Worm (Caenorhabditis elegans) whole organism, midembryonic: ENCODE measurements around the gene C17G10.1.
"Not testable (repeated sequence)": the region's sequence is repeated elsewhere in the genome, so short reads cannot be mapped to it uniquely, and the experiment has no call there.

Source experiments
- T22C8.4 ChIP-seq: fragments of 200-800 bp; sonication (Bioruptor generic); IDR thresholded peaks from 2 replicates; pipeline ENCODE4 v1.3.6; 2022; ENCODE audit warnings: missing genetic modification characterization, missing compliant biosample characterization
- cog-1 ChIP-seq: sonication (generic microtip); optimal IDR thresholded peaks from 2 replicates; lab custom pipeline; 2016; ENCODE audit warnings: missing genetic modification characterization, missing compliant biosample characterization
- flt-1 ChIP-seq: fragments of 200-800 bp; sonication (Bioruptor generic); IDR thresholded peaks from 2 replicates; pipeline ENCODE4 v1.3.6; 2022; ENCODE audit warnings: missing genetic modification characterization, missing compliant biosample characterization
- klf-2 ChIP-seq: fragments of 200-800 bp; sonication (Bioruptor generic); conservative IDR thresholded peaks from 2 replicates; pipeline ENCODE4 v1.3.6; 2022; ENCODE audit warnings: missing genetic modification reagents, missing genetic modification characterization, missing compliant biosample characterization
- med-1 ChIP-seq: sonication (generic microtip); optimal IDR thresholded peaks from 2 replicates; lab custom pipeline; 2017; ENCODE audit warnings: missing genetic modification characterization, mild to moderate bottlenecking, missing compliant biosample characterization, antibody characterized with exemption, missing genetic modification reagents; ENCODE audit not compliant: insufficient read depth
- ref-1 ChIP-seq: fragments of 200-800 bp; sonication (Bioruptor generic); conservative IDR thresholded peaks from 2 replicates; pipeline ENCODE4 v1.3.6; 2022; ENCODE audit warnings: missing genetic modification reagents, missing genetic modification characterization, missing compliant biosample characterization
- tab-1 ChIP-seq: fragments of 200-800 bp; sonication (Bioruptor generic); IDR thresholded peaks from 2 replicates; pipeline ENCODE4 v1.3.6; 2022; ENCODE audit warnings: missing genetic modification characterization, missing compliant biosample characterization
- ztf-23 ChIP-seq: fragments of 200-800 bp; sonication (Bioruptor generic); IDR thresholded peaks from 2 replicates; pipeline ENCODE4 v1.3.6; 2022; ENCODE audit warnings: missing genetic modification reagents, missing genetic modification characterization, missing compliant biosample characterization
- ztf-29 ChIP-seq: fragments of 200-800 bp; sonication (Bioruptor generic); IDR thresholded peaks from 2 replicates; pipeline ENCODE4 v1.3.6; 2022; ENCODE audit warnings: missing genetic modification reagents, missing genetic modification characterization, missing compliant biosample characterization

The C17G10.1 gene

DNA sequence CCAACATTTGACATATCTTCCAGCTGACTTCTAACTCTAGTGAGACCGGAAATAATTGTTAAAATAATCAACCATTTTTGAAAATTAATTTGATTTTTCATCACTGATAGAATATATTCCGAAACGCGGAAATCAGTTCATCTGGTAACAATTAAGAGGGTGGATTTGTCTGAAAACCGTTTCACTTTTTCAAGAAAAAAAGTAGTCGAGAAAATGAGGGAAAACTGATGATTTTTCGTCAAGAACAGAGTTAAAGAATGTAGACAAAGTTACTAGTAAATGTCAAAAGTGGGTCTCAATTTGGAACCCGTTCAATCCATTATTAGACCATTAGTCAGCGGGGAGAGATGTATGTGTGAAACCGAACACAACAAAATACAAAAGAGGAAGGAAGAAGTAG lies 6.8 kb downstream of the C17G10.1 start, which contains the start of gene C17G10.6:
C17G10.6 (minus strand) TSS at position 101 of the 400 bp plus-strand sequence.
- no peak for TF ChIP-seq T22C8.4 (GFP tag; lab: Robert Waterston, UW)
- no peak for TF ChIP-seq ztf-29 (GFP tag; lab: Robert Waterston, UW)
- no peak for TF ChIP-seq cog-1
- TF ChIP-seq flt-1 (GFP tag; lab: Robert Waterston, UW), result no peak
- no peak for TF ChIP-seq klf-2
- TF ChIP-seq ztf-23, result no peak
- TF ChIP-seq ref-1 (GFP tag; lab: Robert Waterston, UW), result no peak

DNA sequence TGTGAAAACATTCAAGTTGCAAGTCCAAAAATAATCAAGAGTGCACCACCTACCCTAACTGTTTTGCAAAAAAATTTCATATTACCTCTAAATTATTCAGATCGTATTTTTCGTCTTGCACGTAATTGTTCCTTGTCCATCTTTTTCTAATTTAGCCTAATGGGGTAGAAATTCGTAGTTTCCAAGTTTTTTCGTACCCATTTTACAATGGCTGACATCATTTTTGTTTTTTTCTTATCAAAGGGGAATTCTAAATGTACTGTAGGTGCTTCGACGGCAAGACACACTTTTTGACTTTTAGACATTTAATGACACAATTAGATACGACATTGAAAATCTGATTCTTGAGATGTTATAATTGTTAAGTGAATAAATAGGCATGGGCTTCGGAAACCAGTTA lies 8.1 kb downstream of the C17G10.1 start:
- no peak for TF ChIP-seq klf-2
- TF ChIP-seq med-1, result no peak
- TF ChIP-seq T22C8.4 (GFP tag; lab: Robert Waterston, UW), result no peak
- TF ChIP-seq ref-1 (GFP tag; lab: Robert Waterston, UW), result no peak

DNA sequence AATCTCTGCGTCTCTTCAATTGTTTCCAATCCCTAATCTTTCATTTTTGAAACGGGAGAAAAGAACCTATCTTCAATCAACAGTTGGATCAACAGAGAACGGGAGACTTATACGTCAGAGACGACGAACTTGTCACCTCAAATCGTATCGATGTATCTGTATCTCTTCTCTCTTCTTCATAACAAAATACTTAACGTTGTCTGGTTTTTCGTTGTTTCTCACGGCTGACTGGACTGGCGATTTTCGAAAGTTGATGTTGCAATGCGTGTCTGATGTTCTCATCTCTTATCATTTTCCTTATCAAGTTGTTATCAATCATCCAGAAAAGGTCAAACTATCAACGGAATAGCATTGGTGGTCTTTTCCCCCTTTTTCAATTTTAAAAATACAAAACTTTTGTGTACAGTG lies 9.2 kb downstream of the C17G10.1 start:
- TF ChIP-seq ref-1 (GFP tag; lab: Robert Waterston, UW) (no peak), flt-1 (GFP tag; lab: Robert Waterston, UW) (no peak), ztf-29 (GFP tag; lab: Robert Waterston, UW) (no peak), med-1 (no peak)

DNA sequence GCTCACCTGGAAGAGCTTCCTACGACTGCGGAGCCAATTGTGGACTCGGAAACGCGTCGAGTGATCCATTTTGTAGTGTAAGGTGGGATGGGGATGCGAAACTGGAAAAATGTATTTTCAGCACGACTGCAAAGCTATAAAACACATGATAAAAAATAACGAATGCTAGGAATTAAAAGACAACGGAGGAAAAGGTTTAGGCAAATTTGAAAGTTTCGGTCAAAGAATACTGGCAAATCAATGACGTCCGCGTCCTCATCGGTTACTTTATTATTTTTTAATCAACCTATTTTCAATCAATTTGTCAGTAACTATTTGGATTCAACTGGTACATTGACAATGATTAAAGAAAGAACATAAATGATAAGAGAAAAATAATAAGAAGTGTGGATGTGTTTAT lies 11.4 kb downstream of the C17G10.1 start, which contains the start of gene C17G10.7:
C17G10.7 (minus strand) TSS at position 101 of the 400 bp plus-strand sequence.
- TF ChIP-seq klf-2 (no peak), tab-1 (no peak), flt-1 (GFP tag; lab: Robert Waterston, UW) (no peak), ref-1 (GFP tag; lab: Robert Waterston, UW) (no peak), T22C8.4 (GFP tag; lab: Robert Waterston, UW) (no peak), ztf-23 (no peak), med-1 (no peak), ztf-29 (GFP tag; lab: Robert Waterston, UW) (no peak)

DNA sequence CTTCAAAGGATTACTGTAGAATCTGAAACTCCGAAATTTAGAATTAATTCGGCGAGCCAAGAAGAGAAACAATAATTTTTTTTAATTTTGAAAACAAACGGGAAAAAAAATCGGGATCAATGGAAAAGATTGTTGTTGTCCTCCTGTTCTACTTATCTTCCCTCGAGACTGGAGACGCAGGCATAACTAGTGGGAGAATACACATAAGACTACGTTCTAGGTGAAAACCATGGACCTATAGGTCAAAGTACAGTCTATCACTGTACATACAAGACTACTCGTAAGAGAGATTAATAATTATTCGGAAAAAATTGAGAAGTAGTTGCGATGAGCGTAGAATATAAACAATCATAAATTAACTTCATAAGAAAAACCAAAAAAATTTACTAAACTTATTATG lies 23.0 kb downstream of the C17G10.1 start, which contains the start of gene dhs-6:
dhs-6 (minus strand) TSS at position 22 of the 400 bp plus-strand sequence.
- TF ChIP-seq med-1 (no peak), T22C8.4 (GFP tag; lab: Robert Waterston, UW) (no peak), ref-1 (GFP tag; lab: Robert Waterston, UW) (no peak), tab-1 (no peak), cog-1 (no peak), ztf-29 (GFP tag; lab: Robert Waterston, UW) (no peak), klf-2 (no peak), ztf-23 (no peak), flt-1 (GFP tag; lab: Robert Waterston, UW) (no peak)

DNA sequence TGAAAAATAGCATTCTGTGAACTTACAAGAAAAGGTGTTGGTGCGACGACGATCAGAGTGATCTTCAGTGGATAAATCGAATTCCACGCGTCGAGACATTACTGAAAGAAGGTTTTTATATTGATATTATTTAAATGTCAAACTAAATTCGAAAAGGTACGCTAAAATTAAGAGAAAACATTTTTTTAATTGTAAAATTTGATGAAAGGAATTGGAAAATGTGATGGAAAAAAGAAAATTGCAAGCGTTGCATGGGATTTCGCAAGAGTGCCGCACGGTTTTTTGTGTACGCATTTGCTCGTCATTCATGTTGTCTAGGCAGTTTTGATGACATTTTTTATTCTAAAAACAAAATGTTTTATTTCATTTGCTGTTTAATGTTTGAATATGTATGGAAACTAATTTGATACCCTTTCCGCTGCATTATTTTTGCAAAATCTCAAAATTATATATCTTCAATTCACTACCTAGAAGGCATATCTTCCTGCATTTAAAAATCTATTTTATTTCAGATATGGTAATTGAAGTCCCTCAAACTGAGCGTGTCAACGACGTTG lies 26.1 kb downstream of the C17G10.1 start, which contains the start of the genes eif-3.L and npl-4.2:
eif-3.L (minus strand) TSS at position 101 of the 557 bp plus-strand sequence.
npl-4.2 (plus strand) TSS at position 507 of the 557 bp plus-strand sequence.
- TF ChIP-seq T22C8.4 (GFP tag; lab: Robert Waterston, UW); cog-1; ref-1 (GFP tag; lab: Robert Waterston, UW): not testable (repeated sequence)

DNA sequence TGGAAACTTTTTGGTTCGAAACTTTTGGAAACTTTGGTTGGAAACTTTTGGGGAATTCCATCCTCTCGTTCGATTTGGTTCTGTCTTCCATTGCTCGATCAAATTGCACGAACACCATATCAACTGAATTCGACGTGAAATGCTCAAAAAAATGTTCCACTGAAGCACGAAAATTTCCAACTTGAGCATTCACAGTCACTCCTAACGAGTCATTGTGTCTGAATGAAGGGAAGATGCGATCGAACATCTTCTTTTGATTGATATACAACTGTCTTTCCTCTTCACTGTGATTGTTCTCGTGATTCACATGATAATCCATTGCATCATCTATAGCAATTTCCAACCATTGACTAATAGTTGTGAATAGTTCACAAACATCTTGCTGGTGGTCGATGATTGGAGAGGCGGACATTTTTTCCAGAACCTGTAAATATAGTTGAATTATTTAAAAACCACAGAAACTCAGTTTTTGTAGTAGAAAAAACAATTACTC lies 32.0 kb downstream of the C17G10.1 start, which contains the start of gene F59E12.15:
F59E12.15 (minus strand) TSS at position 51 of the 493 bp plus-strand sequence.
- TF ChIP-seq flt-1 (GFP tag; lab: Robert Waterston, UW) (no peak), T22C8.4 (GFP tag; lab: Robert Waterston, UW) (no peak), ref-1 (GFP tag; lab: Robert Waterston, UW) (no peak), klf-2 (no peak), ztf-23 (no peak), med-1 (no peak), cog-1 (no peak), ztf-29 (GFP tag; lab: Robert Waterston, UW) (no peak), tab-1 (no peak)

DNA sequence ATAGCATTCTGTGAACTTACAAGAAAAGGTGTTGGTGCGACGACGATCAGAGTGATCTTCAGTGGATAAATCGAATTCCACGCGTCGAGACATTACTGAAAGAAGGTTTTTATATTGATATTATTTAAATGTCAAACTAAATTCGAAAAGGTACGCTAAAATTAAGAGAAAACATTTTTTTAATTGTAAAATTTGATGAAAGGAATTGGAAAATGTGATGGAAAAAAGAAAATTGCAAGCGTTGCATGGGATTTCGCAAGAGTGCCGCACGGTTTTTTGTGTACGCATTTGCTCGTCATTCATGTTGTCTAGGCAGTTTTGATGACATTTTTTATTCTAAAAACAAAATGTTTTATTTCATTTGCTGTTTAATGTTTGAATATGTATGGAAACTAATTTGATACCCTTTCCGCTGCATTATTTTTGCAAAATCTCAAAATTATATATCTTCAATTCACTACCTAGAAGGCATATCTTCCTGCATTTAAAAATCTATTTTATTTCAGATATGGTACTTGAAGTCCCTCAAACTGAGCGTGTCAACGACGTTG lies 34.6 kb downstream of the C17G10.1 start, which contains the start of the genes F59E12.6 and npl-4.1:
F59E12.6 (minus strand) TSS at position 101 of the 551 bp plus-strand sequence.
npl-4.1 (plus strand) TSS at position 501 of the 551 bp plus-strand sequence.
- not testable (repeated sequence) for TF ChIP-seq ztf-29 (GFP tag; lab: Robert Waterston, UW); flt-1 (GFP tag; lab: Robert Waterston, UW); klf-2

DNA sequence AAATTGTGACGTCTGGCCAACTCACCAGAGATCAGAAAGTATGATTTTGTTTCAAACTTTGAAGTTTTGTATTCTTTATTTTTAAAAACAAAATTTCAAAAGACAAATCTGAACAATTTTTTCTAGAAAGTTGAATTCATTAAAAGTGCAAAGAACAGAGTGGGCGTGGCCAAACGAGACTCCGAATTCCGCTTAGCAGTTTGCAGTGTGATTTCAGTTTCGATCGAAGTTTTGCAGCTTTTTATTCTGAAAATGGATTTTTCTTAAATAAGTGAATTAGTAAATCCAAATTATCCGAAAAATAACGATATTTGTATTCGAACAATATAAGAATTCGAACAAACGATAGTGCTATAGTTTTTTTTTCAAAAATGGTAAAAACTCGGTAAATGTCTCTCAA lies 37.1 kb downstream of the C17G10.1 start:
- no peak for TF ChIP-seq ztf-23
- TF ChIP-seq T22C8.4 (GFP tag; lab: Robert Waterston, UW), result no peak
- no peak for TF ChIP-seq med-1
- TF ChIP-seq ref-1 (GFP tag; lab: Robert Waterston, UW), result no peak
- no peak for TF ChIP-seq flt-1 (GFP tag; lab: Robert Waterston, UW)
- no peak for TF ChIP-seq tab-1
- no peak for TF ChIP-seq klf-2
- TF ChIP-seq cog-1, result no peak
- TF ChIP-seq ztf-29 (GFP tag; lab: Robert Waterston, UW), result no peak

DNA sequence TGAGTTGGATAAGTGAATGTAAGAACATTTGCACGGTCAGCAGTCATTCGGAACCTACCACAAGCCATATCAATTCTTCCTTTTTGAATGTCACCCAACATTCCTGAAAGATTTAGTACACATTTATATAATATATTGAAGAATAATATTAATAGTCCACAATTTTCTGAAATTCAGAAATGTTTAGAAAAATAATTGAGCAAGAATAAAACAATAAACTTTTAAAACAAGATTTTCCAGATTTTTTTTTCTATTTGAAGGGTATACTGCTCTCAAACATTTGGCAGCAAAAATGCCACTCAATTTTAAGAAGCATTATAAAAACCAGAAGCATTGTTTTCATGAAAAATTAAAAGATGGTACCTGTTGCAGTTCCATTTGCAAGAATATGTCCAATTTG lies 40.5 kb downstream of the C17G10.1 start, which contains the start of gene F59E12.8:
F59E12.8 (minus strand) TSS at position 101 of the 400 bp plus-strand sequence.
- TF ChIP-seq ztf-23, result no peak
- no peak for TF ChIP-seq klf-2
- TF ChIP-seq T22C8.4 (GFP tag; lab: Robert Waterston, UW), result no peak
- no peak for TF ChIP-seq tab-1
- no peak for TF ChIP-seq med-1
- TF ChIP-seq flt-1 (GFP tag; lab: Robert Waterston, UW), result no peak
- TF ChIP-seq ref-1 (GFP tag; lab: Robert Waterston, UW), result no peak
- no peak for TF ChIP-seq ztf-29 (GFP tag; lab: Robert Waterston, UW)
